Fruit fly (Drosophila melanogaster): Measurements from ENCODE around the gene CG9265.
A peak's percentile ranks its signal among the peaks of the same experiment; 100 is the strongest.

The CG9265 gene

DNA sequence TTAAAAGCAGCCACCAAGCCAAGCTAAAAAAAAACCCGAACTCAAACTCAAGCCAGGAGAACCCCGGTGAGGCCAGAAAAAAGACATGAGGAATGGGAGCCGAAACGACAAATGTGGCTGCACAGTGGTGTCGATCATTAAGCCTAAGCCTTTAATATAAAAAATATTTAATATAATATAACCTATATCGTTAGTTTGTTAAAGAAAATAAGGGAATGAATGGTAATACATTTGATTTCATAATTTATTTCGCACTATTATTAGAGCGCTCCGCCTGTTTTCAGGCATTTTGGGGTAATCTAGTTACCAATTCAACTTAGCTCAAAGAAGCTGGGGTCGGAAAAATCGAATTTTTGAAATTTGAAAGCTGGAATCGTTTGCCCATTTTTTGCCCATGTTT lies 51.3 kb downstream of the CG9265 start (continued):
- TF ChIP-seq Sox102F (GFP tag; optimal IDR thresholded peaks at IDR 0.05) (no peak), Eip78C (GFP tag) (peak; percentile 82), cyc (GFP tag; optimal IDR thresholded peaks at IDR 0.05) (no peak), CG6163 (GFP tag; IDR thresholded peaks at IDR 0.05) (no peak), CG10631 (GFP tag; optimal IDR thresholded peaks at IDR 0.05) (peak; percentile 33), achi (GFP tag; optimal IDR thresholded peaks at IDR 0.05) (peak; percentile 52), Ets96B (tag; optimal IDR thresholded peaks at IDR 0.05) (peak; percentile 54), dsx (GFP tag; optimal IDR thresholded peaks at IDR 0.05; ENCODE audit: poor library complexity, severe bottlenecking) (no peak), OdsH (GFP tag; optimal IDR thresholded peaks at IDR 0.05) (peak; percentile 66)

- TF ChIP-seq Eip78C (GFP tag) (peak; percentile 53), CG6163 (GFP tag; IDR thresholded peaks at IDR 0.05) (no peak), svp (GFP tag) (peak; percentile 58)
Observed at dm6 chr2L:21018644-21019043, 52.7 kb downstream of the CG9265 start.

- TF ChIP-seq CG10669 (GFP tag; optimal IDR thresholded peaks at IDR 0.05) (peak; percentile 9), Eip78C (GFP tag) (peak; percentile 69), CG6808 (GFP tag; optimal IDR thresholded peaks at IDR 0.05) (peak; percentile 3), CG32006 (GFP tag; optimal IDR thresholded peaks at IDR 0.05) (peak; percentile 21), Blimp-1 (GFP tag; optimal IDR thresholded peaks at IDR 0.05) (no peak), fd59A (GFP tag; optimal IDR thresholded peaks at IDR 0.05) (no peak), CG3032 (tag; optimal IDR thresholded peaks at IDR 0.05) (peak; percentile 13)
Observed at dm6 chr2L:21016168-21016567, 55.1 kb downstream of the CG9265 start.

- TF ChIP-seq Gug (GFP tag; IDR thresholded peaks at IDR 0.05), result no peak
- no peak for TF ChIP-seq CG6276 (GFP tag; optimal IDR thresholded peaks at IDR 0.05)
- no peak for TF ChIP-seq Sox15 (GFP tag; optimal IDR thresholded peaks at IDR 0.05)
- TF ChIP-seq fkh (GFP tag; optimal IDR thresholded peaks at IDR 0.05), result no peak
- TF ChIP-seq Eip78C (GFP tag), result no peak
- TF ChIP-seq svp (GFP tag), result no peak
- TF ChIP-seq CG32006 (GFP tag; optimal IDR thresholded peaks at IDR 0.05), result no peak
- TF ChIP-seq Hr38 (GFP tag; optimal IDR thresholded peaks at IDR 0.05), result no peak
- no peak for TF ChIP-seq cyc (GFP tag; optimal IDR thresholded peaks at IDR 0.05)
- TF ChIP-seq CG15336 (GFP tag; IDR thresholded peaks at IDR 0.05), result no peak
- peak; percentile 69 for TF ChIP-seq CG6854 (GFP tag; optimal IDR thresholded peaks at IDR 0.05)
- peak; percentile 75 for TF ChIP-seq dsx (GFP tag; optimal IDR thresholded peaks at IDR 0.05; ENCODE audit: poor library complexity, severe bottlenecking)
- peak; percentile 5 for TF ChIP-seq CG6808 (GFP tag; optimal IDR thresholded peaks at IDR 0.05)
- TF ChIP-seq ss (GFP tag; optimal IDR thresholded peaks at IDR 0.05), result peak in 1 of 2 experiments; percentile 13
- TF ChIP-seq CG16779 (tag; optimal IDR thresholded peaks at IDR 0.05), result no peak
- TF ChIP-seq spab (GFP tag; optimal IDR thresholded peaks at IDR 0.05), result no peak
Observed at dm6 chr2L:21015505-21015904, 55.8 kb downstream of the CG9265 start.

DNA sequence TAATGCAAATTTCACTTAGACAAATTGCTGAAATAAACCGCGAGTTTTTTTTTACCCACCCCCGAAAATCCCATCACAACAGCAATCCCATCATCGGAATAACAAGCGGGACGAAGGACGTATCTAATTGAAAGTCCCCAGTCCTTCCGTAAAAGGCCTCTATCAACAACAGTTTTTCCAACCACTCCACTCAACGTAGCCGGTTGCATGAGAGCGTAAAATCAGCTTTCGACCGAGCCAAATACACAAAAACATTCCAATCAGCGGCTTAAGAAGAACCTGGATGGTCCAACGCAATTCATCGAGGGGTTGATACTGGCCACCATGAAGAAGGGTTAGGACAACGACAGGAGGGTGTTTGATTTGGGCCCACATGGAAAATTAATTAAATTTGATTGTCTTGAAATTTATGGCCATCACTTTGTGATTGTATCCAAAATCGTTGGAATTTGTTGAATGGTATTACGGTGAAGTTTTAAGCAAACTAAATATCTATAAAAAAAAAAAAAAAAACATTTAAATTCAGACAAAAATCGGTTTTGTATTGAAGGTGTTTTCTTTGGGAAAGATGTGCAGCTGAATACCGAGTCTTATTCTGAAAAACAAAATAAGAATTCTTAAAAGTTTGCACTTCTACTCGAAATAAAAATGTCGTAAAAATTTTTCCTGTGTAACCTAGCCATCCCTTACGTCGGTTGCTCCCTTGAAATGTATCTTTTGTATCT lies 56.6 kb downstream of the CG9265 start:
- TF ChIP-seq Hr38 (GFP tag; optimal IDR thresholded peaks at IDR 0.05) (no peak), vri (GFP tag; optimal IDR thresholded peaks at IDR 0.05) (no peak), fd59A (GFP tag; optimal IDR thresholded peaks at IDR 0.05) (no peak), cyc (GFP tag; optimal IDR thresholded peaks at IDR 0.05) (no peak), Sox15 (GFP tag; optimal IDR thresholded peaks at IDR 0.05) (no peak), CG8119 (GFP tag; IDR thresholded peaks at IDR 0.05) (no peak), achi (GFP tag; optimal IDR thresholded peaks at IDR 0.05) (no peak), dac (GFP tag; optimal IDR thresholded peaks at IDR 0.05) (no peak), Lpt (GFP tag; optimal IDR thresholded peaks at IDR 0.05) (no peak), Eip78C (GFP tag) (peak; percentile 85), Ets21C (GFP tag; optimal IDR thresholded peaks at IDR 0.05) (no peak), net (GFP tag; optimal IDR thresholded peaks at IDR 0.05) (no peak), CG3919 (GFP tag; optimal IDR thresholded peaks at IDR 0.05) (peak; percentile 42), CG34406 (GFP tag; optimal IDR thresholded peaks at IDR 0.05) (peak; percentile 22), pdm3 (GFP tag; optimal IDR thresholded peaks at IDR 0.05) (peak; percentile 39), CG6792 (GFP tag; optimal IDR thresholded peaks at IDR 0.05) (no peak), OdsH (GFP tag; optimal IDR thresholded peaks at IDR 0.05) (peak; percentile 9), CG11902 (GFP tag; optimal IDR thresholded peaks at IDR 0.05) (no peak), CG32006 (GFP tag; optimal IDR thresholded peaks at IDR 0.05) (no peak), CG3032 (tag; optimal IDR thresholded peaks at IDR 0.05) (no peak), ss (GFP tag; optimal IDR thresholded peaks at IDR 0.05) (no peak), CG10669 (GFP tag; optimal IDR thresholded peaks at IDR 0.05) (peak; percentile 9), Sox102F (GFP tag; optimal IDR thresholded peaks at IDR 0.05) (no peak), svp (GFP tag) (peak; percentile 62), CG11762 (GFP tag; optimal IDR thresholded peaks at IDR 0.05; ENCODE audit: insufficient read depth) (no peak), CG10631 (GFP tag; optimal IDR thresholded peaks at IDR 0.05) (peak; percentile 27), Smox (GFP tag; optimal IDR thresholded peaks at IDR 0.05) (peak; percentile 35), CG16779 (tag; optimal IDR thresholded peaks at IDR 0.05) (no peak), CG7368 (GFP tag; optimal IDR thresholded peaks at IDR 0.05) (no peak)
